Fruit fly (Drosophila melanogaster) whole organism: Measurements from ENCODE around the gene drn.

Experiments
- CG8478 ChIP-seq: fragments of >200 bp; optimal IDR thresholded peaks from 2 replicates; lab custom pipeline; 2018; ENCODE audit warnings: inconsistent platforms
- pan ChIP-seq: fragments of >200 bp; optimal IDR thresholded peaks from 2 replicates; lab custom pipeline; 2017

DNA sequence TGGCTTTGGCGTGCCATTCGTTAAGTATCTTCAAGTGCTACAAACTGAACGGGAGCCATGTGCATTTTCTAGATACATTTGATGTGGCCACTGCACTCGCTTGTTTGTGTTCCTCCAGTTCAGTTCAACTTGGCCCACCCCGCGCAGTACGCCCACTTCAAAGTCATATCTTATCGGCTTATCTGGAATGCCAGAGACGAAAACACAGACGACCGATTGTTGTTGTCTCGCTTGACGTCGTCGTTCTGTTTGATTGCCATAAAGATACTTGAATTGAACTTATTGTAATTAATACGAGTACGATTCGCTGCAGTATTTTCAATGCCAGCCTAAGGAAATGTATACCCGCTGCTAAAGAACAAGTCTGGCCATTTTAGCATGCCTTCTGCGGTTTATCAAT, 47.6 kb downstream of the drn start:
- TF ChIP-seq pan (lab: Kevin White, UChicago) (no peak), CG8478 (no peak)
